Worm (Caenorhabditis elegans) whole organism, L1 larva: ENCODE results near the gene clec-35.

Source experiments
- Y116A8C.19 ChIP-seq: sonication (generic microtip); optimal IDR thresholded peaks from 2 replicates; lab custom pipeline; 2016; ENCODE audit warnings: missing compliant biosample characterization, missing genetic modification characterization, borderline replicate concordance
- aha-1 ChIP-seq: fragments of 150-350 bp; optimal IDR thresholded peaks from 2 replicates; lab custom pipeline; 2014; ENCODE audit warnings: missing biosample characterization, missing genetic modification characterization
- aly-2 ChIP-seq: fragments of 150-350 bp; optimal IDR thresholded peaks from 2 replicates; lab custom pipeline; 2014; ENCODE audit warnings: missing biosample characterization, missing genetic modification characterization
- ceh-63 ChIP-seq: fragments of 200-800 bp; sonication (Bioruptor generic); optimal IDR thresholded peaks from 2 replicates; lab custom pipeline; 2018; ENCODE audit warnings: mild to moderate bottlenecking, missing genetic modification characterization, missing compliant biosample characterization
- ceh-88 ChIP-seq: fragments of 200-800 bp; sonication (Bioruptor generic); IDR thresholded peaks from 2 replicates; pipeline ENCODE4 v1.3.6; 2022; ENCODE audit warnings: missing genetic modification characterization, missing compliant biosample characterization
- ces-1 ChIP-seq: fragments of 150-350 bp; optimal IDR thresholded peaks from 2 replicates; lab custom pipeline; 2014; ENCODE audit warnings: missing biosample characterization, missing genetic modification reagents, missing genetic modification characterization
- efl-1 ChIP-seq, 4 experiments: fragments of 150-350 bp; optimal IDR thresholded peaks in 3 of 4; peaks in 1 of 4; 1 replicate in 1 of 4; 2 replicates in 3 of 4; lab custom pipeline; 2014; ENCODE audit warnings: missing biosample characterization in 2 of 4, missing genetic modification characterization in 2 of 4, missing genetic modification reagents in 2 of 4
- efl-3 ChIP-seq: fragments of 200-800 bp; sonication (Bioruptor generic); optimal IDR thresholded peaks from 2 replicates; lab custom pipeline; 2018; ENCODE audit warnings: mild to moderate bottlenecking, missing genetic modification characterization, missing compliant biosample characterization
- elt-2 ChIP-seq: sonication (generic microtip); optimal IDR thresholded peaks from 2 replicates; lab custom pipeline; 2016; ENCODE audit warnings: missing genetic modification characterization, mild to moderate bottlenecking, inconsistent platforms, missing compliant biosample characterization, missing genetic modification reagents
- fkh-10 ChIP-seq: sonication (generic microtip); optimal IDR thresholded peaks from 2 replicates; lab custom pipeline; 2017; ENCODE audit warnings: missing biosample characterization, missing genetic modification reagents, missing genetic modification characterization
- fkh-8 ChIP-seq: sonication (generic microtip); optimal IDR thresholded peaks from 2 replicates; lab custom pipeline; 2016; ENCODE audit warnings: mild to moderate bottlenecking, missing genetic modification characterization, missing compliant biosample characterization
- fos-1 ChIP-seq: fragments of 150-350 bp; optimal IDR thresholded peaks from 2 replicates; lab custom pipeline; 2014; ENCODE audit warnings: missing biosample characterization, missing genetic modification characterization
- grh-1 ChIP-seq: fragments of 200-800 bp; sonication (Bioruptor generic); IDR thresholded peaks from 2 replicates; pipeline ENCODE4 v1.3.6; 2022; ENCODE audit warnings: missing genetic modification reagents, missing genetic modification characterization, missing compliant biosample characterization
- irx-1 ChIP-seq: sonication (generic microtip); optimal IDR thresholded peaks from 2 replicates; lab custom pipeline; 2016; ENCODE audit warnings: missing genetic modification characterization, missing compliant biosample characterization
- jun-1 ChIP-seq: fragments of 150-350 bp; optimal IDR thresholded peaks from 2 replicates; lab custom pipeline; 2014; ENCODE audit warnings: missing biosample characterization, missing genetic modification reagents, missing genetic modification characterization
- lin-14 ChIP-seq: fragments of 200-800 bp; sonication (Bioruptor generic); optimal IDR thresholded peaks from 2 replicates; lab custom pipeline; 2018; ENCODE audit warnings: mild to moderate bottlenecking, missing genetic modification characterization, moderate library complexity, missing compliant biosample characterization
- lin-35 ChIP-seq, 2 experiments: fragments of 150-350 bp; optimal IDR thresholded peaks; 2 replicates each; lab custom pipeline; 2014; ENCODE audit warnings: missing biosample characterization in 2 of 2, missing genetic modification characterization in 2 of 2, missing genetic modification reagents in 2 of 2
- lin-39 ChIP-seq: fragments of 150-350 bp; optimal IDR thresholded peaks from 2 replicates; lab custom pipeline; 2014; ENCODE audit warnings: missing biosample characterization, missing genetic modification reagents, missing genetic modification characterization
- mef-2 ChIP-seq: fragments of 150-350 bp; optimal IDR thresholded peaks from 2 replicates; lab custom pipeline; 2014; ENCODE audit warnings: missing biosample characterization, missing genetic modification characterization
- nhr-19 ChIP-seq: fragments of 200-800 bp; sonication (Bioruptor generic); conservative IDR thresholded peaks from 2 replicates; pipeline ENCODE4 v1.3.6; 2022; ENCODE audit warnings: missing genetic modification characterization, missing compliant biosample characterization
- nhr-237 ChIP-seq: fragments of 150-350 bp; optimal IDR thresholded peaks from 2 replicates; lab custom pipeline; 2014; ENCODE audit warnings: missing biosample characterization, missing genetic modification characterization
- nhr-47 ChIP-seq: sonication (generic microtip); optimal IDR thresholded peaks from 2 replicates; lab custom pipeline; 2016; ENCODE audit warnings: mild to moderate bottlenecking, missing genetic modification characterization, moderate library complexity, missing compliant biosample characterization
- nhr-77 ChIP-seq: fragments of 150-350 bp; optimal IDR thresholded peaks from 2 replicates; lab custom pipeline; 2014; ENCODE audit warnings: missing biosample characterization, missing genetic modification characterization
- nhr-90 ChIP-seq: sonication (generic microtip); optimal IDR thresholded peaks from 2 replicates; lab custom pipeline; 2016; ENCODE audit warnings: mild to moderate bottlenecking, missing genetic modification characterization, missing compliant biosample characterization; ENCODE audit not compliant: poor library complexity
- pag-3 ChIP-seq: sonication (generic microtip); optimal IDR thresholded peaks from 2 replicates; lab custom pipeline; 2017; ENCODE audit warnings: missing genetic modification characterization, mild to moderate bottlenecking, missing compliant biosample characterization, antibody characterized with exemption, borderline replicate concordance; ENCODE audit not compliant: insufficient read depth
- rnt-1 ChIP-seq: sonication (generic microtip); optimal IDR thresholded peaks from 2 replicates; lab custom pipeline; 2016; ENCODE audit warnings: mild to moderate bottlenecking, missing genetic modification characterization, moderate library complexity, missing compliant biosample characterization
- skn-1 ChIP-seq: fragments of 150-350 bp; optimal IDR thresholded peaks from 2 replicates; lab custom pipeline; 2014; ENCODE audit warnings: missing biosample characterization, missing genetic modification characterization
- snu-23 ChIP-seq: sonication (generic microtip); optimal IDR thresholded peaks from 2 replicates; lab custom pipeline; 2016; ENCODE audit warnings: missing genetic modification characterization, missing compliant biosample characterization
- swsn-7 ChIP-seq: sonication (generic microtip); optimal IDR thresholded peaks from 2 replicates; lab custom pipeline; 2016; ENCODE audit warnings: missing genetic modification characterization, missing compliant biosample characterization
- unc-86 ChIP-seq: sonication (generic microtip); optimal IDR thresholded peaks from 2 replicates; lab custom pipeline; 2016; ENCODE audit warnings: missing genetic modification characterization, missing compliant biosample characterization
- unc-98 ChIP-seq: fragments of 200-800 bp; sonication (Bioruptor generic); IDR thresholded peaks from 2 replicates; pipeline ENCODE4 v1.3.6; 2022; ENCODE audit warnings: missing genetic modification characterization, missing compliant biosample characterization
- ztf-11 ChIP-seq, 2 experiments: sonication (generic microtip); optimal IDR thresholded peaks; 2 replicates each; lab custom pipeline; 2016 to 2017; ENCODE audit warnings: missing genetic modification characterization in 2 of 2, missing biosample characterization in 1 of 2, missing compliant biosample characterization in 1 of 2
- ztf-4 ChIP-seq: fragments of 150-350 bp; optimal IDR thresholded peaks from 2 replicates; lab custom pipeline; 2014; ENCODE audit warnings: missing biosample characterization, missing genetic modification characterization

Gene clec-35

DNA sequence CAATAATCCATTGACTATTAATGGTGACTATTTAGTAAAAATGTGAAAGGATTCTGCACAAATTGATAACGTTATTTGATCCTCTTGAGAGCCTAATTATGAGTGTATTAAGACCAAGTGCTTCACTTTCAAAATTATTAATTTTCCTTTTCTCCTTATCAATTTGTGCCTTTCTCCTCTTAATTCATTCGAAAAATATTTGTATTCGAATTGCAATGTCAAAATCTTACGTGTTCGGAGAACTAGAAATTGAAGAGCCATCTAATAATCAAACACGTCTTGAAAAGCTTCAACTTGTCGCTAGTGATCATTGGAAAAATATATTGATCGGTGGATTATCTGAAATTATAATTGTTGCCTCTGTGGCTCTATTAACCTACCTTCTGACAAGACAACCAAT lies 5.4 kb downstream of the clec-35 start, which contains the start of the genes clec-36 and clec-26:
clec-36 (minus strand) TSS at position 101 of the 400 bp plus-strand sequence.
clec-26 (plus strand) TSS at position 114 of the 400 bp plus-strand sequence.
- TF ChIP-seq elt-2 (tag; lab: Kevin White, UChicago) (peak; percentile 44), lin-14 (no peak), efl-1 (optimal IDR thresholded peaks at IDR 0.05; lab: Kevin White, UChicago) (no peak), efl-1 (GFP tag; optimal IDR thresholded peaks at IDR 0.05 in 1 of 2; lab: Kevin White, UChicago) (no peak), nhr-90 (no peak)

DNA sequence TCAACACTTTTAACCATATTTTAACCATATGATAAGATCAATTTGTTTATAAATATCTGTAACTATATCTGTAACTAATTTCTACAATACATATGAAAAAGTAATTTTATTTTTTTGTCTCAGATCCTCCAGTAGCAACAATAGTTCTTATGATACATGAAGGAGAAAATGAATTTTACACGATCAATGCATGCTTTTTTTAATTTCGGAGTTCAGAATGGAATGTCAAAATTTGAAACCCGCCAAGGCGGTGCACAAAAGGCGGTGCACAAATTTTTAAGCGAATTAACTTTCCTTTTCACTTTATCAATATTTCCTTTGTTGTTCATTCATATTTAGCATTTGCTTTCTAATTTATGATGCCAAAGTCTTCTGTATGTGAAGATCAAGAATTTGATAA lies 10.9 kb downstream of the clec-35 start, which contains the start of gene clec-25:
clec-25 (plus strand) TSS at position 301 of the 400 bp plus-strand sequence.
- TF ChIP-seq aly-2, result no peak
- TF ChIP-seq aha-1 (tag; lab: Kevin White, UChicago), result no peak
- no peak for TF ChIP-seq pag-3 (tag; lab: Kevin White, UChicago)
- TF ChIP-seq fos-1 (tag; lab: Kevin White, UChicago), result no peak
- TF ChIP-seq ceh-63 (GFP tag; lab: Kevin White, UChicago), result no peak
- TF ChIP-seq nhr-19 (GFP tag; lab: Robert Waterston, UW), result no peak
- TF ChIP-seq grh-1 (GFP tag; lab: Robert Waterston, UW), result no peak
- TF ChIP-seq ztf-4 (tag; lab: Kevin White, UChicago), result no peak
- TF ChIP-seq nhr-237 (tag; lab: Kevin White, UChicago), result no peak

DNA sequence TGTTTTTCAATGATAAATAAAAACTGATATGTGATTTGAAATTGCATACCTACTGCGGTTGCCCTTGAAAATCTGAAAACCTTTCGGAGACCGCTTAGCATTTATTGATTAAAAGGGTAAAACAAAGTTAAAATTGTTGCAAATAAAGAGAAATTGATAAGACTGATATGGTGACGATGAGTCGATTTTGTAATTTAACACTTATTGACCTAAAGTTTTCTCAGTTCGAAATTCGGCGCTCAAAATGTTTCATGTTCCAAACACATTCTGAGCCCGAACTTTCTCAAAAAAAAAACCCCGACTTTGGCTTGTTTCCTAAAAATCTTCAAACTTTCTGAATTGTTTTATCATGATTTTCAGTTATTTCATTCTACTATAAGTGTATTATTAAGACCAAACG lies 12.9 kb downstream of the clec-35 start, which contains the start of gene clec-40:
clec-40 (minus strand) TSS at position 101 of the 400 bp plus-strand sequence.
- TF ChIP-seq skn-1 (tag; lab: Kevin White, UChicago) (no peak), ceh-63 (GFP tag; lab: Kevin White, UChicago) (no peak), rnt-1 (no peak), grh-1 (GFP tag; lab: Robert Waterston, UW) (no peak), ces-1 (GFP tag; lab: Kevin White, UChicago) (no peak), ztf-11 (tag; optimal IDR thresholded peaks at IDR 0.05; lab: Kevin White, UChicago) (no peak), ceh-88 (GFP tag; lab: Robert Waterston, UW) (no peak), nhr-77 (tag; lab: Kevin White, UChicago) (no peak), nhr-19 (GFP tag; lab: Robert Waterston, UW) (no peak), unc-98 (GFP tag; lab: Robert Waterston, UW) (no peak), lin-39 (no peak), fkh-8 (tag; lab: Kevin White, UChicago) (no peak), mef-2 (tag; lab: Kevin White, UChicago) (no peak), unc-86 (tag; lab: Kevin White, UChicago) (no peak), swsn-7 (no peak)

DNA sequence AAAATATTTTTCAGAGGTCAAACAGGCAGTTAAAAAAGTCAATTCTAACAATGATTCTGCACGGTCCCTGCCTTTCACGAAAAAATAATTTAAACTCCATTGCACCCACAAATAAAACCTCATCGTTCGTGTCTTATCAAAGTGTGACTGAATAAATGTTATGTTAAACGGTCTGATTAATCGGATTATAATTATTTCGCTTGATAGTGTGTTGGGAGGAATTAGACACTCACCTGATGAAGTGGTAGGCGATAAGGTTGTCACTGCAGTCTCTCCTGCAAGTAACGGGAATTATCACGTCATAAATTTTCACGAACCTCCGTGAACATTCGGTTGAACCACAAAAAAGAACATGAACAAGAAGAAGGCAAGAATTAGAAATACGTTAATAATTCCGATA lies 13.6 kb downstream of the clec-35 start:
- TF ChIP-seq jun-1 (tag; lab: Kevin White, UChicago) (peak; percentile 8), irx-1 (no peak), lin-35 (GFP tag; optimal IDR thresholded peaks at IDR 0.05; lab: Kevin White, UChicago) (peak in 1 of 2 experiments; percentile 14), elt-2 (tag; lab: Kevin White, UChicago) (peak; percentile 91)

DNA sequence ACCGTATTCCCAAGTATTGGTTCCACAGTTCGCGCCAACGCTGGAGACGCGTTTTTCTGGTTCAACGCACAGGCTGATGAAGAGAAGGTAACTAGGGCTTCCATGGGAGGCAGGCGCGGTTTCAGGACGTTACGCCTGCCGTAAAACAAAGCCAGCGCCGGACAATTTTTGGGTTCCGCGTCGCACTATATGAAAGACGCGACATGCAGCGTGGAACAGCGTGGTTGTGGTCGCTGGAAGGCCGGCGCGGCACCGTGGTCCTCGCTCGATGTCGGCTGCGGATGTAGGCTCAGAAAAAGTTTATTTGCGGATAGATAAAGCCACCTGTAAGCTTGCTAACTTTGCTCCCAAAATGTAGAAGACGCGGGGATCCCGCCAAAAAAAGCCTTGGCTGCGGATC lies 15.4 kb downstream of the clec-35 start:
- TF ChIP-seq snu-23 (GFP tag; lab: Kevin White, UChicago) (no peak), efl-3 (no peak), nhr-47 (no peak), mef-2 (tag; lab: Kevin White, UChicago) (no peak), ztf-11 (tag; optimal IDR thresholded peaks at IDR 0.05; lab: Kevin White, UChicago) (no peak), fkh-10 (no peak), Y116A8C.19 (tag; lab: Kevin White, UChicago) (no peak)
